Worm (Caenorhabditis elegans) whole organism, late embryonic: ENCODE data around the gene comt-4.

Experiments
- C08G9.2 ChIP-seq: sonication (generic microtip); optimal IDR thresholded peaks from 2 replicates; lab custom pipeline; 2016; ENCODE audit warnings: mild to moderate bottlenecking, missing genetic modification characterization, moderate library complexity, missing compliant biosample characterization
- C38D4.7 ChIP-seq: fragments of 200-800 bp; sonication (Bioruptor generic); optimal IDR thresholded peaks from 2 replicates; lab custom pipeline; 2018; ENCODE audit warnings: mild to moderate bottlenecking, missing genetic modification characterization, moderate library complexity, missing compliant biosample characterization
- F13H6.1 ChIP-seq: sonication (generic microtip); optimal IDR thresholded peaks from 2 replicates; lab custom pipeline; 2016; ENCODE audit warnings: missing genetic modification characterization, missing compliant biosample characterization
- K02D7.2 ChIP-seq: sonication (generic microtip); optimal IDR thresholded peaks from 2 replicates; lab custom pipeline; 2017; ENCODE audit warnings: mild to moderate bottlenecking, missing genetic modification characterization, missing compliant biosample characterization
- T23F11.4 ChIP-seq: fragments of 200-800 bp; sonication (Bioruptor generic); optimal IDR thresholded peaks from 2 replicates; lab custom pipeline; 2018; ENCODE audit warnings: mild to moderate bottlenecking, missing genetic modification characterization, missing compliant biosample characterization
- Y22D7AL.16 ChIP-seq: sonication (generic microtip); optimal IDR thresholded peaks from 2 replicates; lab custom pipeline; 2016; ENCODE audit warnings: missing genetic modification characterization, missing compliant biosample characterization
- ama-1 ChIP-seq: fragments of 150-350 bp; optimal IDR thresholded peaks from 2 replicates; lab custom pipeline; 2014
- ceh-14 ChIP-seq: sonication (generic microtip); optimal IDR thresholded peaks from 2 replicates; lab custom pipeline; 2016; ENCODE audit warnings: missing genotype, missing genetic modification characterization, missing compliant biosample characterization
- ceh-19 ChIP-seq: fragments of 200-800 bp; sonication (Bioruptor generic); optimal IDR thresholded peaks from 2 replicates; lab custom pipeline; 2018; ENCODE audit warnings: mild to moderate bottlenecking, missing genetic modification characterization, missing compliant biosample characterization
- ceh-24 ChIP-seq: sonication (generic microtip); optimal IDR thresholded peaks from 2 replicates; lab custom pipeline; 2016; ENCODE audit warnings: mild to moderate bottlenecking, missing genetic modification characterization, missing compliant biosample characterization
- ceh-34 ChIP-seq: sonication (generic microtip); optimal IDR thresholded peaks from 2 replicates; lab custom pipeline; 2016; ENCODE audit warnings: mild to moderate bottlenecking, missing genetic modification characterization, missing compliant biosample characterization
- ceh-48 ChIP-seq: sonication (generic microtip); optimal IDR thresholded peaks from 2 replicates; lab custom pipeline; 2016; ENCODE audit warnings: missing genetic modification characterization, inconsistent platforms, missing compliant biosample characterization
- ceh-6 ChIP-seq: fragments of 200-800 bp; sonication (Bioruptor generic); optimal IDR thresholded peaks from 2 replicates; lab custom pipeline; 2018; ENCODE audit warnings: mild to moderate bottlenecking, missing genetic modification characterization, missing compliant biosample characterization
- ceh-9 ChIP-seq: sonication (generic microtip); optimal IDR thresholded peaks from 2 replicates; lab custom pipeline; 2016; ENCODE audit warnings: mild to moderate bottlenecking, missing genetic modification characterization, inconsistent platforms, missing compliant biosample characterization
- dve-1 ChIP-seq: sonication (generic microtip); optimal IDR thresholded peaks from 2 replicates; lab custom pipeline; 2017; ENCODE audit warnings: antibody characterized with exemption, mild to moderate bottlenecking, missing genetic modification characterization, missing compliant biosample characterization
- elt-2 ChIP-seq: sonication (generic microtip); optimal IDR thresholded peaks from 2 replicates; lab custom pipeline; 2016; ENCODE audit warnings: missing genetic modification reagents, missing genetic modification characterization, missing compliant biosample characterization
- fax-1 ChIP-seq: sonication (generic microtip); optimal IDR thresholded peaks from 2 replicates; lab custom pipeline; 2016; ENCODE audit warnings: missing genotype, missing genetic modification characterization, missing compliant biosample characterization
- fkh-6 ChIP-seq: sonication (generic microtip); optimal IDR thresholded peaks from 2 replicates; lab custom pipeline; 2016; ENCODE audit warnings: missing genetic modification characterization, missing compliant biosample characterization
- gmeb-2 ChIP-seq: sonication (generic microtip); optimal IDR thresholded peaks from 2 replicates; lab custom pipeline; 2016; ENCODE audit warnings: missing genetic modification characterization, inconsistent platforms, missing compliant biosample characterization
- hlh-13 ChIP-seq: fragments of 200-800 bp; sonication (Bioruptor generic); optimal IDR thresholded peaks from 2 replicates; lab custom pipeline; 2018; ENCODE audit warnings: mild to moderate bottlenecking, missing genetic modification characterization, missing compliant biosample characterization
- hlh-15 ChIP-seq: sonication (generic microtip); optimal IDR thresholded peaks from 2 replicates; lab custom pipeline; 2016; ENCODE audit warnings: missing genetic modification characterization, missing compliant biosample characterization
- hlh-6 ChIP-seq: sonication (generic microtip); optimal IDR thresholded peaks from 2 replicates; lab custom pipeline; 2016; ENCODE audit warnings: missing genotype, missing genetic modification characterization, missing compliant biosample characterization
- lim-6 ChIP-seq: sonication (generic microtip); optimal IDR thresholded peaks from 2 replicates; lab custom pipeline; 2016; ENCODE audit warnings: missing genetic modification characterization, missing compliant biosample characterization
- lin-11 ChIP-seq: fragments of 200-800 bp; sonication (Bioruptor generic); optimal IDR thresholded peaks from 2 replicates; lab custom pipeline; 2018; ENCODE audit warnings: mild to moderate bottlenecking, missing genetic modification characterization, missing compliant biosample characterization
- mec-3 ChIP-seq: sonication (generic microtip); optimal IDR thresholded peaks from 2 replicates; lab custom pipeline; 2016; ENCODE audit warnings: borderline replicate concordance, missing genetic modification characterization, missing compliant biosample characterization
- nfya-1 ChIP-seq: sonication (generic microtip); optimal IDR thresholded peaks from 2 replicates; lab custom pipeline; 2017; ENCODE audit warnings: missing genetic modification characterization, mild to moderate bottlenecking, missing compliant biosample characterization, antibody characterized with exemption, moderate library complexity
- nhr-232 ChIP-seq: sonication (generic microtip); optimal IDR thresholded peaks from 2 replicates; lab custom pipeline; 2016; ENCODE audit warnings: missing genetic modification characterization, missing compliant biosample characterization
- npax-4 ChIP-seq: sonication (generic microtip); optimal IDR thresholded peaks from 2 replicates; lab custom pipeline; 2016; ENCODE audit warnings: missing genetic modification characterization, missing compliant biosample characterization
- pag-3 ChIP-seq: sonication (generic microtip); optimal IDR thresholded peaks from 2 replicates; lab custom pipeline; 2016; ENCODE audit warnings: missing compliant biosample characterization, missing genetic modification characterization, borderline replicate concordance
- pat-9 ChIP-seq: fragments of 200-800 bp; sonication (Bioruptor generic); optimal IDR thresholded peaks from 2 replicates; lab custom pipeline; 2018; ENCODE audit warnings: mild to moderate bottlenecking, missing genetic modification characterization, moderate library complexity, missing compliant biosample characterization
- pha-4 ChIP-seq: fragments of 150-350 bp; optimal IDR thresholded peaks from 2 replicates; lab custom pipeline; 2018; ENCODE audit warnings: missing biosample characterization, missing genetic modification reagents, missing genetic modification characterization
- pros-1 ChIP-seq: fragments of 150-350 bp; optimal IDR thresholded peaks from 2 replicates; lab custom pipeline; 2014; ENCODE audit warnings: missing biosample characterization, missing genetic modification reagents, missing genetic modification characterization
- ref-2 ChIP-seq: sonication (generic microtip); optimal IDR thresholded peaks from 2 replicates; lab custom pipeline; 2016; ENCODE audit warnings: missing genetic modification characterization, missing compliant biosample characterization
- sox-2 ChIP-seq: fragments of 200-800 bp; sonication (Bioruptor generic); IDR thresholded peaks from 2 replicates; pipeline ENCODE4 v1.3.6; 2022; ENCODE audit warnings: missing genetic modification reagents, missing genetic modification characterization, missing compliant biosample characterization
- sox-4 ChIP-seq: sonication (generic microtip); optimal IDR thresholded peaks from 2 replicates; lab custom pipeline; 2017; ENCODE audit warnings: mild to moderate bottlenecking, missing genetic modification characterization, inconsistent platforms, missing compliant biosample characterization
- syd-9 ChIP-seq: sonication (generic microtip); optimal IDR thresholded peaks from 2 replicates; lab custom pipeline; 2016; ENCODE audit warnings: mild to moderate bottlenecking, missing genetic modification characterization, moderate library complexity, missing compliant biosample characterization
- tbx-2 ChIP-seq: sonication (generic microtip); optimal IDR thresholded peaks from 2 replicates; lab custom pipeline; 2016; ENCODE audit warnings: missing genetic modification characterization, missing compliant biosample characterization
- tbx-7 ChIP-seq: sonication (generic microtip); optimal IDR thresholded peaks from 2 replicates; lab custom pipeline; 2016; ENCODE audit warnings: missing genotype, missing genetic modification characterization, missing compliant biosample characterization
- unc-3 ChIP-seq, 2 experiments: fragments of 200-800 bp in 1 of 2; sonication (Bioruptor generic) in 1 of 2; sonication (generic microtip) in 1 of 2; conservative IDR thresholded peaks in 1 of 2; optimal IDR thresholded peaks in 1 of 2; 2 replicates each; pipeline versions ENCODE4 v1.3.6 to Lab custom; 2016 to 2022; ENCODE audit warnings: missing compliant biosample characterization in 2 of 2, missing genetic modification characterization in 2 of 2, missing genetic modification reagents in 1 of 2
- unc-55 ChIP-seq: sonication (generic microtip); optimal IDR thresholded peaks from 2 replicates; lab custom pipeline; 2017; ENCODE audit warnings: missing biosample characterization, missing genetic modification reagents, missing genetic modification characterization
- zip-5 ChIP-seq: sonication (generic microtip); optimal IDR thresholded peaks from 2 replicates; lab custom pipeline; 2016; ENCODE audit warnings: missing genetic modification characterization, missing compliant biosample characterization

Gene comt-4

DNA sequence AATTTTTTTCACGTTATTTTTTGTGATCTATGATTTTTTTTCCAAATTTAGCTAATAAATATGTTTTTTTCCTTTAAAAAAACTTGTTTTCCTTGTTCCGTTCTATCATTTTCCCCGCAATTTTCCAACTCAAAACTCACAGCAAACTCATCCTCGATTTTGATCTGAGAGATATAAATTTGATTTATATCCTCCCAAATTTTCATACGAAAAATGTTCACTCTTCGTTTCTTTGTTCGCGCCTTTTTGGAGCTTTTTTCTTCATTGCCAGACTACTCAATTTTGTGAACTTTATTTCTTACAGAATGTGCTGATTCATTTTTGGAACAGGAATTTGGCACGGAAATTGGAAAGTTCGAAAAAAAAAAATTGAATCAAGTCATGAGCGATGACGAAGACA is 31.3 kb downstream of the comt-4 start, which contains the start of gene F59A7.14:
Gene F59A7.14 (plus strand): TSS at position 301 of the 400 bp plus-strand sequence.
- TF ChIP-seq nhr-232 (tag; lab: Kevin White, UChicago) (no peak), ama-1 (lab: Kevin White, UChicago) (no peak), K02D7.2 (tag; lab: Kevin White, UChicago) (no peak), pat-9 (tag; lab: Kevin White, UChicago) (no peak), unc-3 (GFP tag; conservative IDR thresholded peaks at IDR 0.05; lab: Robert Waterston, UW) (no peak), unc-3 (tag; optimal IDR thresholded peaks at IDR 0.05; lab: Kevin White, UChicago) (no peak), tbx-2 (tag; lab: Kevin White, UChicago) (no peak), dve-1 (no peak), tbx-7 (no peak), npax-4 (tag; lab: Kevin White, UChicago) (no peak), F13H6.1 (tag; lab: Kevin White, UChicago) (no peak), pros-1 (no peak)

DNA sequence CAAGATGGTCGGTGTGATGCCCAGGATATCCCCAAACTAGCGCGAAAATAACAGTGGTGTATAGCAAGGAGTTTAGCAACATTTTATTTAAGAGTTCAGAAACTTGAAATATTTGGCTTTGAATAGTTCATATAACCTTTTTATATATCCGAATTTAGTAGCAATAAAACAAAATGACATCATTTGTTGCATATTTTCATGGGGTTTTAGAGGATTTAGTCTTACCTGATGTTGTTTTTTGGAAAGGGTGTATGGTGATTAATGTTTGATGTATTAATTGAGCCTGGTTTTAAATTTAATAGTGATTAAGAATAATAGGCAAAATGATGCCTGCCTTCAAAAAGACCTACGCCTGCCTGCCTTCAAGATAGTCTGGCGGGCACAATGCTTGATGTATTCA is 33.6 kb downstream of the comt-4 start, which contains the start of gene F59A7.2:
Gene F59A7.2 (minus strand): TSS at position 101 of the 400 bp plus-strand sequence.
- no peak for TF ChIP-seq ceh-48 (tag; lab: Kevin White, UChicago)
- TF ChIP-seq ceh-6 (GFP tag; lab: Kevin White, UChicago), result no peak
- TF ChIP-seq ceh-19 (GFP tag; lab: Kevin White, UChicago), result no peak
- no peak for TF ChIP-seq lim-6 (tag; lab: Kevin White, UChicago)
- no peak for TF ChIP-seq fkh-6 (tag; lab: Kevin White, UChicago)
- TF ChIP-seq Y22D7AL.16 (tag; lab: Kevin White, UChicago), result no peak
- no peak for TF ChIP-seq ceh-14 (tag; lab: Kevin White, UChicago)
- no peak for TF ChIP-seq fax-1 (tag; lab: Kevin White, UChicago)
- TF ChIP-seq gmeb-2, result no peak
- no peak for TF ChIP-seq T23F11.4 (GFP tag; lab: Kevin White, UChicago)
- TF ChIP-seq pha-4 (tag; lab: Kevin White, UChicago), result no peak
- TF ChIP-seq elt-2, result no peak
- TF ChIP-seq mec-3, result no peak
- TF ChIP-seq hlh-13 (GFP tag; lab: Kevin White, UChicago), result no peak
- no peak for TF ChIP-seq ceh-34 (tag; lab: Kevin White, UChicago)
- TF ChIP-seq zip-5 (tag; lab: Kevin White, UChicago), result no peak

DNA sequence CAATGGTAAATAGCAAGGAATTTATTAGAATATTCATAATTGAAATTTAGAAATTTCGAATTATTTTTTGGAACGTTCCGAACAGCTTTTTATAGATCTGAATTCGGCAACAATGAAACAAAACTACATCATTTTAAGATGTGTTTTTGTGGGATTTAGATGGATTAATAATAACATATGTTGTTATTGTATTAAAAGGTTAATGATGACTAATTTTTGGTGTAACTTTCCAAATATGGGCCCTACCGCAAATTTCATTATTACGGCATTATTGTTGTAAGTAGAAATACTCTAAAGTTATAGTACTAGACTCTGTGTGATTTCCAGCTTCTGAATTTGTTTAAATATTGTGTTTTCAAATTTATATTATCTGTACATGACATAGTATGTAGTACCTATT is 36.2 kb downstream of the comt-4 start, which contains the start of gene F59A7.11:
Gene F59A7.11 (minus strand): TSS at position 101 of the 400 bp plus-strand sequence.
- TF ChIP-seq sox-2 (GFP tag; lab: Robert Waterston, UW), result no peak
- no peak for TF ChIP-seq gmeb-2
- no peak for TF ChIP-seq nfya-1 (tag; lab: Kevin White, UChicago)
- no peak for TF ChIP-seq T23F11.4 (GFP tag; lab: Kevin White, UChicago)
- no peak for TF ChIP-seq hlh-6 (tag; lab: Kevin White, UChicago)
- TF ChIP-seq syd-9 (tag; lab: Kevin White, UChicago), result no peak
- TF ChIP-seq hlh-15 (tag; lab: Kevin White, UChicago), result no peak
- TF ChIP-seq lim-6 (tag; lab: Kevin White, UChicago), result no peak
- no peak for TF ChIP-seq tbx-2 (tag; lab: Kevin White, UChicago)
- TF ChIP-seq ceh-34 (tag; lab: Kevin White, UChicago), result no peak
- no peak for TF ChIP-seq lin-11 (tag; lab: Kevin White, UChicago)
- no peak for TF ChIP-seq ceh-24 (tag; lab: Kevin White, UChicago)
- TF ChIP-seq C38D4.7, result no peak
- no peak for TF ChIP-seq F13H6.1 (tag; lab: Kevin White, UChicago)
- TF ChIP-seq ref-2 (tag; lab: Kevin White, UChicago), result no peak

- TF ChIP-seq hlh-15 (tag; lab: Kevin White, UChicago) (no peak), sox-4 (tag; lab: Kevin White, UChicago) (no peak), pag-3 (tag; lab: Kevin White, UChicago) (no peak), F13H6.1 (tag; lab: Kevin White, UChicago) (no peak), nfya-1 (tag; lab: Kevin White, UChicago) (no peak), mec-3 (no peak), C08G9.2 (tag; lab: Kevin White, UChicago) (no peak), T23F11.4 (GFP tag; lab: Kevin White, UChicago) (no peak), ceh-9 (tag; lab: Kevin White, UChicago) (no peak), unc-55 (no peak)
Observed at ce11 chrV:2011777-2012176, 38.2 kb downstream of the comt-4 start, which contains the start of gene F59A7.7. Gene F59A7.7, plus strand, starts transcription at chrV:2012077.
